Worm (Caenorhabditis elegans): ENCODE results near the gene sri-47.
"Not testable (repeated sequence)": the region's sequence is repeated elsewhere in the genome, so short reads cannot be mapped to it uniquely, and the experiment has no call there.

- TF ChIP-seq him-1, dao-5, W03F9.2 (tag; optimal IDR thresholded peaks at IDR 0.05): not testable (repeated sequence)
Measured at ce11 chrII:2688616-2689015, 31.9 kb downstream of the sri-47 start, which contains the start of gene nspf-2.
